Worm (Caenorhabditis elegans): ENCODE measurements around the gene F53C11.5.

The F53C11.5 gene

ce11 chrV:13789362-13789761 lies 2.0 kb downstream of the F53C11.5 start:
- TF ChIP-seq aly-1 (tag; optimal IDR thresholded peaks at IDR 0.05) = no peak
- peak; percentile 27 for TF ChIP-seq ets-7 (tag; optimal IDR thresholded peaks at IDR 0.05)
- peak; percentile 2; the same call in 1 of the 2 replicates for TF ChIP-seq tbx-37 (GFP tag; conservative IDR thresholded peaks at IDR 0.05)
- TF ChIP-seq ama-1 (optimal IDR thresholded peaks at IDR 0.05) = no peak
- no peak for TF ChIP-seq F13C5.2 (tag; optimal IDR thresholded peaks at IDR 0.05)
- TF ChIP-seq hmbx-1 (tag; optimal IDR thresholded peaks at IDR 0.05) = no peak
- TF ChIP-seq B0310.2 (tag; optimal IDR thresholded peaks at IDR 0.05) = no peak
- no peak for TF ChIP-seq ceh-13 (GFP tag; optimal IDR thresholded peaks at IDR 0.05)
- TF ChIP-seq scrt-1 (GFP tag; IDR thresholded peaks at IDR 0.05) = no peak
- no peak for TF ChIP-seq flt-1 (GFP tag; IDR thresholded peaks at IDR 0.05)
- no peak for TF ChIP-seq pes-1 (GFP tag; IDR thresholded peaks at IDR 0.05)
- TF ChIP-seq ceh-36 (tag; optimal IDR thresholded peaks at IDR 0.05) = no peak
- TF ChIP-seq hmg-4 (GFP tag; optimal IDR thresholded peaks at IDR 0.05) = peak; percentile 79
- peak; percentile 9 for TF ChIP-seq tra-4 (tag; optimal IDR thresholded peaks at IDR 0.05)
- no peak for TF ChIP-seq hnd-1 (tag; optimal IDR thresholded peaks at IDR 0.05)
- no peak for TF ChIP-seq tbx-11 (GFP tag; IDR thresholded peaks at IDR 0.05)

- no peak for TF ChIP-seq tra-4 (tag; optimal IDR thresholded peaks at IDR 0.05)
- no peak for TF ChIP-seq B0310.2 (tag; optimal IDR thresholded peaks at IDR 0.05)
- no peak for TF ChIP-seq aly-1 (tag; optimal IDR thresholded peaks at IDR 0.05)
- TF ChIP-seq ceh-13 (GFP tag; optimal IDR thresholded peaks at IDR 0.05) = no peak
- TF ChIP-seq hmg-4 (GFP tag; optimal IDR thresholded peaks at IDR 0.05) = no peak
- no peak for TF ChIP-seq hmbx-1 (tag; optimal IDR thresholded peaks at IDR 0.05)
- TF ChIP-seq hnd-1 (tag; optimal IDR thresholded peaks at IDR 0.05) = no peak
- TF ChIP-seq scrt-1 (GFP tag; IDR thresholded peaks at IDR 0.05) = no peak
- TF ChIP-seq pes-1 (GFP tag; IDR thresholded peaks at IDR 0.05) = no peak
- no peak for TF ChIP-seq ceh-36 (tag; optimal IDR thresholded peaks at IDR 0.05)
Measured at ce11 chrV:13790117-13790516, 2.8 kb downstream of the F53C11.5 start.

ce11 chrV:13790557-13790956 lies 3.2 kb downstream of the F53C11.5 start:
- TF ChIP-seq hmg-4 (GFP tag; optimal IDR thresholded peaks at IDR 0.05) (no peak), ets-7 (tag; optimal IDR thresholded peaks at IDR 0.05) (no peak), aly-1 (tag; optimal IDR thresholded peaks at IDR 0.05) (no peak), ceh-36 (tag; optimal IDR thresholded peaks at IDR 0.05) (no peak), tbx-11 (GFP tag; IDR thresholded peaks at IDR 0.05) (no peak), B0310.2 (tag; optimal IDR thresholded peaks at IDR 0.05) (no peak), hmbx-1 (tag; optimal IDR thresholded peaks at IDR 0.05) (no peak), tbx-37 (GFP tag; conservative IDR thresholded peaks at IDR 0.05) (no peak), ama-1 (optimal IDR thresholded peaks at IDR 0.05) (no peak), flt-1 (GFP tag; IDR thresholded peaks at IDR 0.05) (no peak)

DNA sequence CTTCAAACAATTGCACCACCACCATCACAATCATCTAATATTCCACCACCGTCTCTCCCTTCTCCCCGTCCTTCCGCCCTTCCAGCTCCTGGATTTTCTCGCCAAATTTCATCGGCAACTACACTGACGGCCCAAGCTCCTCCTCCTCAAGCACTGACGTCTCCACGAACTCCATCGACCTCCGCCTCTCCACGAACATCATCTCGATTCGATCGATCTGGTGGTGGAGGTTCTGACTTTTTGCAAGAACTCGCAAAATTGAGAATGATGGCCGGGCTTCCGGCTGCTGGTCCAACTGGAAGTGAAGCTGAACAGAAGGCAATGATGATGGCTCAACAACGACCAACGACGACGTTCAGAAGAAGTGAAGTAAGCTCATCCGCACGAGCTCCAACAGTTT lies 6.7 kb downstream of the F53C11.5 start:
- no peak for TF ChIP-seq hmbx-1 (tag; optimal IDR thresholded peaks at IDR 0.05)
- TF ChIP-seq B0310.2 (tag; optimal IDR thresholded peaks at IDR 0.05) = no peak
- no peak for TF ChIP-seq hnd-1 (tag; optimal IDR thresholded peaks at IDR 0.05)
- no peak for TF ChIP-seq pes-1 (GFP tag; IDR thresholded peaks at IDR 0.05)
- TF ChIP-seq aly-1 (tag; optimal IDR thresholded peaks at IDR 0.05) = no peak

ce11 chrV:13796246-13796776 lies 9.0 kb downstream of the F53C11.5 start, which contains the start of gene twk-32:
Gene twk-32 (plus strand): TSS chrV:13796641.
- no peak for TF ChIP-seq hnd-1 (tag; optimal IDR thresholded peaks at IDR 0.05)
- TF ChIP-seq pes-1 (GFP tag; IDR thresholded peaks at IDR 0.05) = no peak
- TF ChIP-seq B0310.2 (tag; optimal IDR thresholded peaks at IDR 0.05) = no peak
- no peak for TF ChIP-seq ceh-36 (tag; optimal IDR thresholded peaks at IDR 0.05)
- TF ChIP-seq hmbx-1 (tag; optimal IDR thresholded peaks at IDR 0.05) = no peak
- no peak for TF ChIP-seq ets-7 (tag; optimal IDR thresholded peaks at IDR 0.05)
- TF ChIP-seq F13C5.2 (tag; optimal IDR thresholded peaks at IDR 0.05) = no peak
- TF ChIP-seq flt-1 (GFP tag; IDR thresholded peaks at IDR 0.05) = no peak
- TF ChIP-seq tbx-11 (GFP tag; IDR thresholded peaks at IDR 0.05) = no peak
- TF ChIP-seq ceh-13 (GFP tag; optimal IDR thresholded peaks at IDR 0.05) = no peak
- TF ChIP-seq aly-1 (tag; optimal IDR thresholded peaks at IDR 0.05) = no peak
- no peak for TF ChIP-seq hmg-4 (GFP tag; optimal IDR thresholded peaks at IDR 0.05)

DNA sequence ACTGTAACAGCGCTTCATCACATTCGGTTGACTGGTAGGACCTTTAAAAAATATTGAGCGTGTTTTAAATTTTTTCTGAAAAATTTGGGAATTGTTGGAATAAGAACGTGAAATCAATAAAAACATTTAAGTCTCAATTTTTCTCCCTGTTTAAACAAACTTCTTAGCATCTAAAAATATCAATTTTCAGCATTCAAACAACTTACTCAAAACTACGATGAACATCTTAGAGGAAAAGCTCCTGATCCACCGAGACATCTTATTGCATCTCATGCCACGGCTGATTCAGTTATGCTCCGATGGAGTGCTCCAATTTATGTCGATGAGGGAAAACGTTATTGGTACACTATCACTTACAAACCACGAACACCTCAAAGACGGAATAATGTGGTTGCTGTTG lies 11.8 kb downstream of the F53C11.5 start:
- TF ChIP-seq pes-1 (GFP tag; IDR thresholded peaks at IDR 0.05) (no peak), B0310.2 (tag; optimal IDR thresholded peaks at IDR 0.05) (no peak), scrt-1 (GFP tag; IDR thresholded peaks at IDR 0.05) (no peak), ets-7 (tag; optimal IDR thresholded peaks at IDR 0.05) (no peak), hmg-4 (GFP tag; optimal IDR thresholded peaks at IDR 0.05) (no peak), F13C5.2 (tag; optimal IDR thresholded peaks at IDR 0.05) (no peak), aly-1 (tag; optimal IDR thresholded peaks at IDR 0.05) (no peak), tra-4 (tag; optimal IDR thresholded peaks at IDR 0.05) (no peak), sea-1 (GFP tag; conservative IDR thresholded peaks at IDR 0.05) (no peak), hnd-1 (tag; optimal IDR thresholded peaks at IDR 0.05) (no peak), ceh-13 (GFP tag; optimal IDR thresholded peaks at IDR 0.05) (no peak), tbx-37 (GFP tag; conservative IDR thresholded peaks at IDR 0.05) (no peak), flt-1 (GFP tag; IDR thresholded peaks at IDR 0.05) (no peak), hmbx-1 (tag; optimal IDR thresholded peaks at IDR 0.05) (no peak), ama-1 (optimal IDR thresholded peaks at IDR 0.05) (no peak), tbx-11 (GFP tag; IDR thresholded peaks at IDR 0.05) (no peak)

ce11 chrV:13803902-13804301 lies 16.6 kb downstream of the F53C11.5 start, which contains the start of gene swan-2:
Gene swan-2 (minus strand): TSS chrV:13804281.
- TF ChIP-seq sea-1 (GFP tag; conservative IDR thresholded peaks at IDR 0.05) = 0 out of 2 replicates have a peak, but pooled peaks have one; percentile 40
- TF ChIP-seq F13C5.2 (tag; optimal IDR thresholded peaks at IDR 0.05) = no peak
- peak; percentile 22 for TF ChIP-seq ama-1 (optimal IDR thresholded peaks at IDR 0.05)

ce11 chrV:13807232-13807631 lies 19.9 kb downstream of the F53C11.5 start, which contains the start of gene swan-1:
Gene swan-1 (minus strand): TSS chrV:13807237.
- TF ChIP-seq hnd-1 (tag; optimal IDR thresholded peaks at IDR 0.05) = no peak
- no peak for TF ChIP-seq sea-1 (GFP tag; conservative IDR thresholded peaks at IDR 0.05)

Measured in whole organism, early embryonic.